Worm (Caenorhabditis elegans) whole organism, young adult: Measurements from ENCODE around the gene VB0395L.1.
A peak's percentile ranks its signal among the peaks of the same experiment; 100 is the strongest.

ENCODE experiments used
- B0019.2 ChIP-seq: fragments of 200-800 bp; sonication (Bioruptor generic); conservative IDR thresholded peaks from 2 replicates; pipeline ENCODE4 v1.3.6; 2022; ENCODE audit warnings: missing genetic modification reagents, missing genetic modification characterization, missing compliant biosample characterization
- C17E4.6 ChIP-seq: fragments of 200-800 bp; sonication (Bioruptor generic); IDR thresholded peaks from 2 replicates; pipeline ENCODE4 v1.3.6; 2022; ENCODE audit warnings: missing genetic modification reagents, missing genetic modification characterization, missing compliant biosample characterization
- F22D6.2 ChIP-seq: sonication (generic microtip); optimal IDR thresholded peaks from 2 replicates; lab custom pipeline; 2016; ENCODE audit warnings: mild to moderate bottlenecking, missing genetic modification characterization, missing compliant biosample characterization
- F49E8.2 ChIP-seq: sonication (generic microtip); optimal IDR thresholded peaks from 3 replicates; lab custom pipeline; 2017; ENCODE audit warnings: missing genetic modification characterization, mild to moderate bottlenecking, missing compliant biosample characterization, antibody characterized with exemption, moderate library complexity; ENCODE audit not compliant: insufficient read depth
- F55B11.4 ChIP-seq: sonication (generic microtip); optimal IDR thresholded peaks from 2 replicates; lab custom pipeline; 2016; ENCODE audit warnings: missing compliant biosample characterization, missing genetic modification characterization, borderline replicate concordance; ENCODE audit not compliant: insufficient read depth
- F57C9.4 ChIP-seq: sonication (generic microtip); optimal IDR thresholded peaks from 2 replicates; lab custom pipeline; 2017; ENCODE audit warnings: mild to moderate bottlenecking, missing genetic modification characterization, missing compliant biosample characterization
- Y53G8AR.9 ChIP-seq: fragments of 200-800 bp; sonication (Bioruptor generic); conservative IDR thresholded peaks from 2 replicates; pipeline ENCODE4 v1.3.6; 2022; ENCODE audit warnings: missing genetic modification reagents, missing genetic modification characterization, missing compliant biosample characterization
- Y79H2A.3 ChIP-seq: fragments of 200-800 bp; sonication (Bioruptor generic); conservative IDR thresholded peaks from 2 replicates; pipeline ENCODE4 v1.3.6; 2022; ENCODE audit warnings: missing genetic modification reagents, missing genetic modification characterization, missing compliant biosample characterization
- ZK185.1 ChIP-seq: sonication (generic microtip); optimal IDR thresholded peaks from 2 replicates; lab custom pipeline; 2016; ENCODE audit warnings: mild to moderate bottlenecking, missing genetic modification characterization, missing compliant biosample characterization; ENCODE audit not compliant: poor library complexity, severe bottlenecking
- atf-7 ChIP-seq: sonication (generic microtip); optimal IDR thresholded peaks from 2 replicates; lab custom pipeline; 2017; ENCODE audit warnings: mild to moderate bottlenecking, missing genetic modification characterization, missing compliant biosample characterization
- attf-6 ChIP-seq: fragments of 200-800 bp; sonication (Bioruptor generic); IDR thresholded peaks from 2 replicates; pipeline ENCODE4 v1.3.6; 2022; ENCODE audit warnings: missing genetic modification reagents, missing genetic modification characterization, missing compliant biosample characterization
- cebp-1 ChIP-seq, 2 experiments: fragments of 200-800 bp in 1 of 2; sonication (Bioruptor generic) in 1 of 2; sonication (generic microtip) in 1 of 2; IDR thresholded peaks in 1 of 2; optimal IDR thresholded peaks in 1 of 2; 2 replicates each; pipeline versions ENCODE4 v1.3.6 to Lab custom; 2017 to 2022; ENCODE audit warnings: missing compliant biosample characterization in 2 of 2, missing genetic modification characterization in 2 of 2, mild to moderate bottlenecking in 1 of 2, missing genetic modification reagents in 1 of 2, moderate library complexity in 1 of 2
- ceh-100 ChIP-seq: fragments of 200-800 bp; sonication (Bioruptor generic); IDR thresholded peaks from 2 replicates; pipeline ENCODE4 v1.3.6; 2022; ENCODE audit warnings: missing genetic modification reagents, missing genetic modification characterization, missing compliant biosample characterization
- ceh-58 ChIP-seq: fragments of 200-800 bp; sonication (Bioruptor generic); IDR thresholded peaks from 2 replicates; pipeline ENCODE4 v1.3.6; 2022; ENCODE audit warnings: missing genetic modification characterization, missing compliant biosample characterization
- die-1 ChIP-seq: sonication (generic microtip); optimal IDR thresholded peaks from 2 replicates; lab custom pipeline; 2016; ENCODE audit warnings: missing genotype, mild to moderate bottlenecking, missing genetic modification characterization, missing compliant biosample characterization
- efl-1 ChIP-seq: fragments of 150-350 bp; optimal IDR thresholded peaks from 2 replicates; lab custom pipeline; 2014; ENCODE audit warnings: missing biosample characterization, missing genetic modification reagents, missing genetic modification characterization
- egl-44 ChIP-seq: fragments of 200-800 bp; sonication (Bioruptor generic); IDR thresholded peaks from 2 replicates; pipeline ENCODE4 v1.3.6; 2022; ENCODE audit warnings: missing genetic modification reagents, missing genetic modification characterization, missing compliant biosample characterization
- egrh-3 ChIP-seq: fragments of 200-800 bp; sonication (Bioruptor generic); IDR thresholded peaks from 2 replicates; pipeline ENCODE4 v1.3.6; 2022; ENCODE audit warnings: missing genetic modification reagents, missing genetic modification characterization, missing compliant biosample characterization
- ekl-4 ChIP-seq: fragments of 200-800 bp; sonication (Bioruptor generic); IDR thresholded peaks from 2 replicates; pipeline ENCODE4 v1.3.6; 2022; ENCODE audit warnings: missing genetic modification reagents, missing genetic modification characterization, missing compliant biosample characterization
- him-1 ChIP-seq: sonication (generic microtip); optimal IDR thresholded peaks from 2 replicates; lab custom pipeline; 2016; ENCODE audit warnings: missing genotype, missing genetic modification reagents, missing genetic modification characterization, missing compliant biosample characterization
- hmg-1.2 ChIP-seq: fragments of 200-800 bp; sonication (Bioruptor generic); IDR thresholded peaks from 2 replicates; pipeline ENCODE4 v1.3.6; 2022; ENCODE audit warnings: missing genetic modification reagents, missing genetic modification characterization, missing compliant biosample characterization
- hrde-1 ChIP-seq: sonication (generic microtip); optimal IDR thresholded peaks from 2 replicates; lab custom pipeline; 2016; ENCODE audit warnings: missing genetic modification characterization, mild to moderate bottlenecking, missing compliant biosample characterization, moderate library complexity, missing genotype, missing genetic modification reagents, borderline replicate concordance
- lag-1 ChIP-seq: fragments of 200-800 bp; sonication (Bioruptor generic); IDR thresholded peaks from 2 replicates; pipeline ENCODE4 v1.3.6; 2022; ENCODE audit warnings: missing genetic modification reagents, missing genetic modification characterization, missing compliant biosample characterization
- let-607 ChIP-seq, 2 experiments: fragments of 200-800 bp in 1 of 2; sonication (Bioruptor generic) in 1 of 2; sonication (generic microtip) in 1 of 2; optimal IDR thresholded peaks; 2 replicates each; lab custom pipeline; 2016 to 2018; ENCODE audit warnings: mild to moderate bottlenecking in 2 of 2, missing compliant biosample characterization in 2 of 2, missing genetic modification characterization in 2 of 2, moderate library complexity in 2 of 2, missing genotype in 1 of 2
- madf-3 ChIP-seq: fragments of 200-800 bp; sonication (Bioruptor generic); IDR thresholded peaks from 2 replicates; pipeline ENCODE4 v1.3.6; 2022; ENCODE audit warnings: missing genetic modification reagents, missing genetic modification characterization, missing compliant biosample characterization
- madf-6 ChIP-seq: fragments of 200-800 bp; sonication (Bioruptor generic); IDR thresholded peaks from 2 replicates; pipeline ENCODE4 v1.3.6; 2022; ENCODE audit warnings: missing genetic modification reagents, missing genetic modification characterization, missing compliant biosample characterization
- madf-8 ChIP-seq: fragments of 200-800 bp; sonication (Bioruptor generic); conservative IDR thresholded peaks from 2 replicates; pipeline ENCODE4 v1.3.6; 2022; ENCODE audit warnings: missing genetic modification reagents, missing genetic modification characterization, missing compliant biosample characterization
- nfya-1 ChIP-seq: sonication (generic microtip); optimal IDR thresholded peaks from 2 replicates; lab custom pipeline; 2017; ENCODE audit warnings: antibody characterized with exemption, missing compliant biosample characterization, missing genetic modification characterization, borderline replicate concordance; ENCODE audit not compliant: insufficient read depth
- nfya-2 ChIP-seq: fragments of 200-800 bp; sonication (Bioruptor generic); IDR thresholded peaks from 2 replicates; pipeline ENCODE4 v1.3.6; 2022; ENCODE audit warnings: missing genetic modification reagents, missing genetic modification characterization, missing compliant biosample characterization
- pbrm-1 ChIP-seq: fragments of 200-800 bp; sonication (Bioruptor generic); IDR thresholded peaks from 2 replicates; pipeline ENCODE4 v1.3.6; 2022; ENCODE audit warnings: missing genetic modification reagents, missing genetic modification characterization, missing compliant biosample characterization
- pha-4 ChIP-seq: fragments of 150-350 bp; sonication (generic microtip); optimal IDR thresholded peaks from 2 replicates; lab custom pipeline; 2014; ENCODE audit warnings: missing biosample characterization, missing genetic modification reagents, missing genetic modification characterization
- repo-1 ChIP-seq: sonication (generic microtip); optimal IDR thresholded peaks from 2 replicates; lab custom pipeline; 2017; ENCODE audit warnings: mild to moderate bottlenecking, missing genetic modification characterization, missing compliant biosample characterization
- rpc-1 ChIP-seq, 2 experiments: fragments of 150-350 bp in 1 of 2; sonication (generic microtip) in 1 of 2; optimal IDR thresholded peaks; 2 replicates each; lab custom pipeline; 2014 to 2018; ENCODE audit warnings: missing biosample characterization in 1 of 2, missing genetic modification characterization in 1 of 2, missing genetic modification reagents in 1 of 2, missing genotype in 1 of 2
- snpc-4 ChIP-seq, 5 experiments: fragments of 150-350 bp in 1 of 5; sonication (generic microtip) in 4 of 5; optimal IDR thresholded peaks; 2 replicates each; lab custom pipeline; 2014 to 2018; ENCODE audit warnings: missing genetic modification characterization in 5 of 5, missing biosample characterization in 3 of 5, antibody characterized with exemption in 2 of 5, mild to moderate bottlenecking in 2 of 5, missing compliant biosample characterization in 2 of 5, missing genotype in 2 of 5, moderate library complexity in 2 of 5, missing genetic modification reagents in 1 of 5
- tbp1 ChIP-seq: fragments of 200-800 bp; sonication (Bioruptor generic); optimal IDR thresholded peaks from 2 replicates; lab custom pipeline; 2018; ENCODE audit warnings: mild to moderate bottlenecking, missing genetic modification characterization, missing compliant biosample characterization
- tbx-9 ChIP-seq: sonication (generic microtip); optimal IDR thresholded peaks from 2 replicates; lab custom pipeline; 2016; ENCODE audit warnings: borderline replicate concordance, missing genetic modification characterization, inconsistent platforms, missing compliant biosample characterization
- tlf-1 ChIP-seq: fragments of 200-800 bp; sonication (Bioruptor generic); optimal IDR thresholded peaks from 2 replicates; lab custom pipeline; 2018; ENCODE audit warnings: mild to moderate bottlenecking, missing genetic modification characterization, missing compliant biosample characterization
- zfh-2 ChIP-seq: fragments of 200-800 bp; sonication (Bioruptor generic); conservative IDR thresholded peaks from 2 replicates; pipeline ENCODE4 v1.3.6; 2022; ENCODE audit warnings: missing genetic modification reagents, missing genetic modification characterization, missing compliant biosample characterization
- ztf-18 ChIP-seq: sonication (generic microtip); optimal IDR thresholded peaks from 2 replicates; lab custom pipeline; 2016; ENCODE audit warnings: missing genotype, mild to moderate bottlenecking, missing genetic modification characterization, missing compliant biosample characterization
- ztf-25 ChIP-seq: fragments of 200-800 bp; sonication (Bioruptor generic); IDR thresholded peaks from 2 replicates; pipeline ENCODE4 v1.3.6; 2022; ENCODE audit warnings: missing genetic modification reagents, missing genetic modification characterization, missing compliant biosample characterization
- ztf-26 ChIP-seq: sonication (generic microtip); optimal IDR thresholded peaks from 2 replicates; lab custom pipeline; 2017; ENCODE audit warnings: missing genetic modification characterization, missing compliant biosample characterization
- ztf-28 ChIP-seq: fragments of 200-800 bp; sonication (Bioruptor generic); IDR thresholded peaks from 2 replicates; pipeline ENCODE4 v1.3.6; 2022; ENCODE audit warnings: missing genetic modification reagents, missing genetic modification characterization, missing compliant biosample characterization

VB0395L.1 gene

ce11 chrX:16030506-16030905 is 13.7 kb upstream of the VB0395L.1 start, which contains the start of gene mboa-1 (continued):
- TF ChIP-seq pbrm-1 = no peak

ce11 chrX:16028980-16029379 is 12.2 kb upstream of the VB0395L.1 start:
- TF ChIP-seq ztf-26 (tag; lab: Kevin White, UChicago) (no peak), hrde-1 (tag; lab: Kevin White, UChicago) (no peak), zfh-2 (GFP tag; lab: Robert Waterston, UW) (peak; percentile 76), madf-3 (GFP tag; lab: Robert Waterston, UW) (no peak), egrh-3 (GFP tag; lab: Robert Waterston, UW) (peak; percentile 56; the same call in 1 of the 2 replicates)

DNA sequence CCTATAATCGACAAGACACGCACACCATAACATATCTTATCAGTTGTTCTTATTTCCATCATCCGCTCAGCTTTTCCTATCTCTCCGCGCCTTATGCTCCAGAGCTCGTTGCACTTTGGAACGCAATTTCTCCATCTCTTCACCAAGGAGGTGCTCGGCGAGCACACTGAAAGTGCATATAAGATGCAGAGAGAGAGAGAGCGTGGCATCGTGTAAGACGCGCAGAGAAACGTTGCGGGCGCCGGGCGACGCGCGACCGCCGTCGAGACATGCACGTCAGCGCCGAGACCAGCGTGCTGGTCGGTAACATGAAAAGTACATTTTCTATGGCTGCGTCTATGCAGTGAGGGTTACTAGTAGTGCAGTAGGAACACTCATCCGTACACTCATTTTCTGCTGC is 7.8 kb upstream of the VB0395L.1 start:
- TF ChIP-seq atf-7 (tag; lab: Kevin White, UChicago) (peak; percentile 85), Y53G8AR.9 (GFP tag; lab: Robert Waterston, UW) (peak; percentile 65; the same call in 1 of the 2 replicates), ztf-28 (GFP tag; lab: Robert Waterston, UW) (no peak), F55B11.4 (tag; lab: Kevin White, UChicago) (no peak), repo-1 (peak; percentile 49), B0019.2 (GFP tag; lab: Robert Waterston, UW) (no peak), snpc-4 (GFP tag; optimal IDR thresholded peaks at IDR 0.05; lab: Kevin White, UChicago) (peak; percentile 62), snpc-4 (tag; optimal IDR thresholded peaks at IDR 0.05; lab: Kevin White, UChicago) (peak; percentile 67 to 91 (median 82)), madf-3 (GFP tag; lab: Robert Waterston, UW) (no peak), Y79H2A.3 (GFP tag; lab: Robert Waterston, UW) (no peak), ZK185.1 (tag; lab: Kevin White, UChicago) (no peak), efl-1 (GFP tag; lab: Kevin White, UChicago) (no peak), hmg-1.2 (GFP tag; lab: Robert Waterston, UW) (peak; percentile 76; the same call in 1 of the 2 replicates), ceh-100 (GFP tag; lab: Robert Waterston, UW) (no peak), F57C9.4 (no peak), die-1 (tag; lab: Kevin White, UChicago) (no peak), rpc-1 (optimal IDR thresholded peaks at IDR 0.05; lab: Kevin White, UChicago) (no peak), rpc-1 (tag; optimal IDR thresholded peaks at IDR 0.05; lab: Kevin White, UChicago) (no peak), madf-8 (GFP tag; lab: Robert Waterston, UW) (no peak), pha-4 (tag; lab: Kevin White, UChicago) (no peak), ekl-4 (GFP tag; lab: Robert Waterston, UW) (0 out of 2 replicates have a peak, but pooled peaks have one; percentile 46), egl-44 (no peak), him-1 (no peak), cebp-1 (GFP tag; IDR thresholded peaks at IDR 0.05; lab: Robert Waterston, UW) (0 out of 2 replicates have a peak, but pooled peaks have one; percentile 28), cebp-1 (tag; optimal IDR thresholded peaks at IDR 0.05; lab: Kevin White, UChicago) (peak; percentile 79), ztf-25 (GFP tag; lab: Robert Waterston, UW) (no peak), nfya-2 (no peak), nfya-1 (tag; lab: Kevin White, UChicago) (no peak), ceh-58 (no peak), let-607 (tag; optimal IDR thresholded peaks at IDR 0.05; lab: Kevin White, UChicago) (peak in 1 of 2 experiments; percentile 61), F22D6.2 (no peak), tbx-9 (tag; lab: Kevin White, UChicago) (no peak), attf-6 (GFP tag; lab: Robert Waterston, UW) (no peak), C17E4.6 (GFP tag; lab: Robert Waterston, UW) (no peak), pbrm-1 (no peak), tbp1 (no peak), lag-1 (GFP tag; lab: Robert Waterston, UW) (no peak), ztf-18 (tag; lab: Kevin White, UChicago) (peak; percentile 37), F49E8.2 (tag; lab: Kevin White, UChicago) (no peak), madf-6 (GFP tag; lab: Robert Waterston, UW) (no peak), tlf-1 (peak; percentile 2)
